Worm (Caenorhabditis elegans) whole organism, mixed stage, embryonic: ENCODE data around the gene F20B6.5.

Experiments
- M03D4.4 ChIP-seq: sonication (generic microtip); optimal IDR thresholded peaks from 2 replicates; lab custom pipeline; 2017; ENCODE audit warnings: mild to moderate bottlenecking, missing genetic modification characterization, missing compliant biosample characterization
- bed-3 ChIP-seq: fragments of 200-800 bp; sonication (Bioruptor generic); optimal IDR thresholded peaks from 3 replicates; lab custom pipeline; 2018; ENCODE audit warnings: mild to moderate bottlenecking, missing genetic modification characterization, moderate library complexity, missing compliant biosample characterization
- blmp-1 ChIP-seq: fragments of 150-350 bp; optimal IDR thresholded peaks from 2 replicates; lab custom pipeline; 2014; ENCODE audit warnings: missing biosample characterization, missing genetic modification characterization
- ceh-39 ChIP-seq: fragments of 150-350 bp; optimal IDR thresholded peaks from 2 replicates; lab custom pipeline; 2014; ENCODE audit warnings: missing biosample characterization, missing genetic modification characterization
- ceh-43 ChIP-seq: fragments of 200-800 bp; sonication (Bioruptor generic); optimal IDR thresholded peaks from 2 replicates; lab custom pipeline; 2018; ENCODE audit warnings: mild to moderate bottlenecking, missing genetic modification characterization, moderate library complexity, missing compliant biosample characterization
- ceh-83 ChIP-seq: fragments of 200-800 bp; sonication (Bioruptor generic); optimal IDR thresholded peaks from 2 replicates; lab custom pipeline; 2018; ENCODE audit warnings: mild to moderate bottlenecking, missing genetic modification characterization, missing compliant biosample characterization
- ces-1 ChIP-seq: fragments of 150-350 bp; optimal IDR thresholded peaks from 2 replicates; lab custom pipeline; 2014; ENCODE audit warnings: missing biosample characterization, missing genetic modification reagents, missing genetic modification characterization
- cnd-1 ChIP-seq: fragments of 200-800 bp; sonication (Bioruptor generic); optimal IDR thresholded peaks from 2 replicates; lab custom pipeline; 2018; ENCODE audit warnings: mild to moderate bottlenecking, missing genetic modification characterization, missing compliant biosample characterization
- drap-1 ChIP-seq: fragments of 200-800 bp; sonication (Bioruptor generic); optimal IDR thresholded peaks from 3 replicates; lab custom pipeline; 2018; ENCODE audit warnings: mild to moderate bottlenecking, missing genetic modification characterization, missing compliant biosample characterization
- elt-3 ChIP-seq: fragments of 150-350 bp; optimal IDR thresholded peaks from 2 replicates; lab custom pipeline; 2014; ENCODE audit warnings: missing biosample characterization, missing genetic modification characterization
- flh-1 ChIP-seq: fragments of 200-800 bp; sonication (Bioruptor generic); optimal IDR thresholded peaks from 2 replicates; lab custom pipeline; 2018; ENCODE audit warnings: mild to moderate bottlenecking, missing genetic modification characterization, moderate library complexity, missing compliant biosample characterization
- ham-2 ChIP-seq: fragments of 200-800 bp; sonication (Bioruptor generic); optimal IDR thresholded peaks from 2 replicates; lab custom pipeline; 2018; ENCODE audit warnings: mild to moderate bottlenecking, missing genetic modification characterization, missing compliant biosample characterization
- hlh-1 ChIP-seq: fragments of 150-350 bp; optimal IDR thresholded peaks from 2 replicates; lab custom pipeline; 2014; ENCODE audit warnings: missing biosample characterization, missing genetic modification reagents, missing genetic modification characterization
- lin-13 ChIP-seq: fragments of 150-350 bp; optimal IDR thresholded peaks from 2 replicates; lab custom pipeline; 2014; ENCODE audit warnings: missing biosample characterization, missing genetic modification characterization
- lin-32 ChIP-seq: fragments of 200-800 bp; sonication (Bioruptor generic); optimal IDR thresholded peaks from 2 replicates; lab custom pipeline; 2018; ENCODE audit warnings: mild to moderate bottlenecking, missing genetic modification characterization, missing compliant biosample characterization
- lsy-2 ChIP-seq: fragments of 150-350 bp; optimal IDR thresholded peaks from 2 replicates; lab custom pipeline; 2014; ENCODE audit warnings: missing biosample characterization, missing genetic modification characterization
- mab-5 ChIP-seq: fragments of 150-350 bp; optimal IDR thresholded peaks from 2 replicates; lab custom pipeline; 2014; ENCODE audit warnings: missing biosample characterization, missing genetic modification characterization
- mep-1 ChIP-seq: fragments of 150-350 bp; optimal IDR thresholded peaks from 2 replicates; lab custom pipeline; 2017; ENCODE audit warnings: missing biosample characterization, missing genetic modification reagents, missing genetic modification characterization, inconsistent platforms
- mls-2 ChIP-seq: sonication (generic microtip); optimal IDR thresholded peaks from 2 replicates; lab custom pipeline; 2016; ENCODE audit warnings: mild to moderate bottlenecking, missing genetic modification characterization, moderate library complexity, missing compliant biosample characterization
- nhr-12 ChIP-seq: fragments of 150-350 bp; optimal IDR thresholded peaks from 2 replicates; lab custom pipeline; 2014; ENCODE audit warnings: missing biosample characterization, missing genetic modification characterization
- nhr-2 ChIP-seq: fragments of 150-350 bp; optimal IDR thresholded peaks from 2 replicates; lab custom pipeline; 2014; ENCODE audit warnings: missing biosample characterization, missing genetic modification characterization
- nhr-237 ChIP-seq: fragments of 150-350 bp; optimal IDR thresholded peaks from 2 replicates; lab custom pipeline; 2014; ENCODE audit warnings: missing biosample characterization, missing genetic modification characterization
- nhr-76 ChIP-seq: sonication (generic microtip); optimal IDR thresholded peaks from 2 replicates; lab custom pipeline; 2017; ENCODE audit warnings: missing biosample characterization, missing genetic modification characterization
- pha-4 ChIP-seq: fragments of 150-350 bp; optimal IDR thresholded peaks from 2 replicates; lab custom pipeline; 2018; ENCODE audit warnings: missing biosample characterization, missing genetic modification reagents, missing genetic modification characterization
- sem-2 ChIP-seq: fragments of 200-800 bp; sonication (Bioruptor generic); optimal IDR thresholded peaks from 2 replicates; lab custom pipeline; 2018; ENCODE audit warnings: mild to moderate bottlenecking, missing genetic modification characterization, missing compliant biosample characterization
- snpc-4 ChIP-seq: fragments of 150-350 bp; optimal IDR thresholded peaks from 2 replicates; lab custom pipeline; 2014; ENCODE audit warnings: missing biosample characterization, missing genetic modification characterization
- tbx-8 ChIP-seq: fragments of 200-800 bp; sonication (Bioruptor generic); optimal IDR thresholded peaks from 2 replicates; lab custom pipeline; 2018; ENCODE audit warnings: mild to moderate bottlenecking, missing genetic modification characterization, moderate library complexity, missing compliant biosample characterization
- unc-120 ChIP-seq: sonication (generic microtip); optimal IDR thresholded peaks from 2 replicates; lab custom pipeline; 2017; ENCODE audit warnings: missing genetic modification characterization, missing compliant biosample characterization; ENCODE audit not compliant: poor library complexity, severe bottlenecking
- unc-39 ChIP-seq: fragments of 150-350 bp; optimal IDR thresholded peaks from 2 replicates; lab custom pipeline; 2014; ENCODE audit warnings: missing biosample characterization, missing genetic modification characterization
- unc-62 ChIP-seq: fragments of 150-350 bp; optimal IDR thresholded peaks from 2 replicates; lab custom pipeline; 2014; ENCODE audit warnings: missing biosample characterization, missing genetic modification reagents, missing genetic modification characterization
- zip-8 ChIP-seq: fragments of 150-350 bp; optimal IDR thresholded peaks from 2 replicates; lab custom pipeline; 2014; ENCODE audit warnings: missing biosample characterization, missing genetic modification characterization
- ztf-11 ChIP-seq: fragments of 150-350 bp; optimal IDR thresholded peaks from 2 replicates; lab custom pipeline; 2014; ENCODE audit warnings: missing biosample characterization, missing genetic modification characterization

The F20B6.5 gene

DNA sequence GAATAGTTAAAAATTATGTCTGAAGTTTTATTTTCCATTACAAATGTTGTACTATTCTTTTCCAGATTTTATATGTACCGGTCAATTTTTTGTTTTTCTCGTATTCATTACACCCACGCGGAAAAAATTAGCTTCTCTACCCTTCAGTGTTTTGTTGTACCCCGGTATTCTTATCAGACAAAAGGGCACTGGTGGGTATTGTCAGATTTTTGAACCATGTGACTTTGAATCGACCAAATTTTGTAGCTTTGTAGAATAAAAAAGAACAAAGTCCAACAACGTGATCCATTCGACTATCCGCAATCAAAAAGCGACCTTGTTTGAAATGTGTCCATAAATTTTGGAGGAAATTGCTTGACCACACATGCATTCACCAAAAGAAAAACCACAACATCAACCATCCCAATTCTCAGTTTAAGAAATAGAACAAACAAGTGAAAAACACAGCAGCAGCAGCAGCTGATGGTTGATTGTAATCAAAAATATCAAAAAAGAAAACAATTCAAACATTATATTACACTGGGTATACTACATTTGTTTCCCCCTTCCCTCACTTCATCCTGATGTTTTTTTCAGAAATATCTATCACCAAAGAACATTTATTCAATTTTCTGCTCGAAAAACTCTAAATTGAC, 44.9 kb upstream of the F20B6.5 start:
- TF ChIP-seq unc-62 = no peak
- TF ChIP-seq blmp-1 (tag; lab: Kevin White, UChicago) = no peak
- no peak for TF ChIP-seq snpc-4 (tag; lab: Kevin White, UChicago)
- no peak for TF ChIP-seq ztf-11 (tag; lab: Kevin White, UChicago)
- no peak for TF ChIP-seq ham-2 (GFP tag; lab: Kevin White, UChicago)
- TF ChIP-seq mep-1 (tag; lab: Kevin White, UChicago) = no peak
- TF ChIP-seq tbx-8 (GFP tag; lab: Kevin White, UChicago) = no peak
- no peak for TF ChIP-seq unc-39 (tag; lab: Kevin White, UChicago)
- no peak for TF ChIP-seq mls-2 (tag; lab: Kevin White, UChicago)
- TF ChIP-seq nhr-76 (tag; lab: Kevin White, UChicago) = no peak
- TF ChIP-seq ces-1 = no peak
- TF ChIP-seq lin-32 = no peak
- TF ChIP-seq ceh-83 (GFP tag; lab: Kevin White, UChicago) = no peak
- no peak for TF ChIP-seq ceh-43
- TF ChIP-seq flh-1 (GFP tag; lab: Kevin White, UChicago) = no peak
- TF ChIP-seq cnd-1 (tag; lab: Kevin White, UChicago) = no peak
- TF ChIP-seq elt-3 (tag; lab: Kevin White, UChicago) = no peak

- peak; percentile 80 for TF ChIP-seq ces-1
- TF ChIP-seq cnd-1 (tag; lab: Kevin White, UChicago) = no peak
These were observed 39.2 kb upstream of the F20B6.5 start for ce11 chrX:4238971-4239370.

ce11 chrX:4235752-4236151, 36.0 kb upstream of the F20B6.5 start, which contains the start of gene rab-37:
rab-37 (minus strand) TSS chrX:4235852.
- TF ChIP-seq sem-2 (no peak), lsy-2 (tag; lab: Kevin White, UChicago) (no peak), mab-5 (tag; lab: Kevin White, UChicago) (no peak), ces-1 (no peak), zip-8 (tag; lab: Kevin White, UChicago) (no peak), hlh-1 (tag; lab: Kevin White, UChicago) (no peak), ztf-11 (tag; lab: Kevin White, UChicago) (no peak), ceh-43 (no peak), cnd-1 (tag; lab: Kevin White, UChicago) (no peak)

DNA sequence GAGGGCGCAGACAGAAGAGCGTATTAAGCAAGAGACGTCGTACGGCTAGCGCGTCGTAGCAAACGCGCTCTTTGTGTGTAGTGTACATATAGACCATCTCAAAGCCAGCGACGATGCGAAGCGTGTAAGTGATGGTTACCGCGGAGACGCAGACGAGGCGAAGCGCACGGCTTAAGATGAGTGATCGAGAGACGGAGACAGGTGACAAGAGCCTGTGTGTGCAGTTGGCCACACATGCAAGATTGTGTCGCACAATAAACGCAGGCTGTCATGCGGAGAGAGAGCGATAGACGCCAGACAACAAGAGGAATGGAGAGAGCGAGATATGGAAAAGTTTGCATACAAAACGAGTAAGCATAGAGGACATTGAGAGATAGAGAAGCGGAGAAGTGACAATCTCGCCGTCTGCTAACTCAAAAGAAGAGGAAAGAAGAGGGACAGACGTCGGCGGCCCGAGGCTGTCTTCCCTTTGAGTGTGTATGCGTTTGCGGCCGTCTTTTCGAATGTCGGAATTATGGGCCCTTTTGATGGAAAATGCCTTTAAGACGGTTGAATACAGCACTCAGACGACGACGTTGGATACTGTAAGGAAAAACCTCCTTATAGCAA, 23.2 kb upstream of the F20B6.5 start:
- TF ChIP-seq ceh-39 (tag; lab: Kevin White, UChicago) (peak; percentile 12), elt-3 (tag; lab: Kevin White, UChicago) (no peak), M03D4.4 (tag; lab: Kevin White, UChicago) (no peak), sem-2 (no peak), unc-39 (tag; lab: Kevin White, UChicago) (no peak), hlh-1 (tag; lab: Kevin White, UChicago) (peak; percentile 26), ztf-11 (tag; lab: Kevin White, UChicago) (no peak), nhr-237 (tag; lab: Kevin White, UChicago) (no peak), pha-4 (tag; lab: Kevin White, UChicago) (peak; percentile 55), lin-32 (no peak), unc-62 (peak; percentile 32), tbx-8 (GFP tag; lab: Kevin White, UChicago) (no peak), unc-120 (tag; lab: Kevin White, UChicago) (peak; percentile 61), nhr-2 (tag; lab: Kevin White, UChicago) (no peak), snpc-4 (tag; lab: Kevin White, UChicago) (no peak), lsy-2 (tag; lab: Kevin White, UChicago) (no peak), mls-2 (tag; lab: Kevin White, UChicago) (peak; percentile 32), lin-13 (tag; lab: Kevin White, UChicago) (peak; percentile 54), nhr-76 (tag; lab: Kevin White, UChicago) (no peak), ham-2 (GFP tag; lab: Kevin White, UChicago) (peak; percentile 100), ces-1 (peak; percentile 72), cnd-1 (tag; lab: Kevin White, UChicago) (peak; percentile 26), ceh-43 (no peak), bed-3 (no peak)

- TF ChIP-seq unc-120 (tag; lab: Kevin White, UChicago) = peak; percentile 20
- no peak for TF ChIP-seq ceh-39 (tag; lab: Kevin White, UChicago)
- peak; percentile 72 for TF ChIP-seq lsy-2 (tag; lab: Kevin White, UChicago)
- no peak for TF ChIP-seq nhr-12 (tag; lab: Kevin White, UChicago)
- TF ChIP-seq mls-2 (tag; lab: Kevin White, UChicago) = no peak
- no peak for TF ChIP-seq cnd-1 (tag; lab: Kevin White, UChicago)
- no peak for TF ChIP-seq nhr-237 (tag; lab: Kevin White, UChicago)
- no peak for TF ChIP-seq flh-1 (GFP tag; lab: Kevin White, UChicago)
- TF ChIP-seq drap-1 (GFP tag; lab: Kevin White, UChicago) = no peak
- TF ChIP-seq blmp-1 (tag; lab: Kevin White, UChicago) = no peak
These were observed 22.5 kb upstream of the F20B6.5 start for ce11 chrX:4222200-4222599.
